Fruit fly (Drosophila melanogaster): ENCODE results near the gene dbf.

DNA sequence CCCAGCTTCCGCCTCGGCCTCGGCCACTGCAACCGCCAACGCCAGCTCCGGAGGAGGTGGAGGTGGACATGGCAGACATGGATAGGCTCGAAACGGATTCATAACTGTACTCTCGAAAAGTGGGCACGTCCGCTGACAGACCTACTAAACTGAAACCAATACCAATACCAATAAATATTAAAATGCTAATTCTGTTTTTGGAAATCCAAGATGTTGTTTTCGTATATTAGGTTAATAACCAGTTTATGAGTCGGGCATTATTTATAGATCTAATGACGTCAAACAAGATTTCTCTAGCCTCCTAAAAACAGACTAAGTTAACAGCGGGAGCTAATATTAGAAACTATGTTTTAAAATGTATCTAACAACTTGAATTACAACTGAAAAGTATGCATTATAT is 30.8 kb downstream of the dbf start:
- TF ChIP-seq CG10348 (GFP tag; IDR thresholded peaks at IDR 0.05): no peak
- no peak for TF ChIP-seq CG13204 (GFP tag; optimal IDR thresholded peaks at IDR 0.05)
- no peak for TF ChIP-seq CG12605 (GFP tag; IDR thresholded peaks at IDR 0.05)
- TF ChIP-seq CG34367 (tag; optimal IDR thresholded peaks at IDR 0.05): no peak
- TF ChIP-seq CG4496 (GFP tag; IDR thresholded peaks at IDR 0.05): no peak
- no peak for TF ChIP-seq CG17806 (tag; optimal IDR thresholded peaks at IDR 0.05)
- no peak for TF ChIP-seq EcR (GFP tag; optimal IDR thresholded peaks at IDR 0.05)
- no peak for TF ChIP-seq CG8301 (tag; optimal IDR thresholded peaks at IDR 0.05)
- TF ChIP-seq fd96Ca (GFP tag; IDR thresholded peaks at IDR 0.05): no peak
- TF ChIP-seq Pif1A (GFP tag; optimal IDR thresholded peaks at IDR 0.05): no peak
- no peak for TF ChIP-seq CG15710 (tag; optimal IDR thresholded peaks at IDR 0.05)
- no peak for TF ChIP-seq CG8159 (tag; optimal IDR thresholded peaks at IDR 0.05)
- TF ChIP-seq CG32121 (GFP tag; IDR thresholded peaks at IDR 0.05): no peak
- TF ChIP-seq CG14655 (GFP tag; optimal IDR thresholded peaks at IDR 0.05): no peak

Data from whole organism, pupa.